Worm (Caenorhabditis elegans): Measurements from ENCODE around the gene F35H8.4.

Gene F35H8.4

ce11 chrII:9603419-9603818 lies 43.6 kb upstream of the F35H8.4 start (continued):
- no peak for TF ChIP-seq hrde-1 (tag; optimal IDR thresholded peaks at IDR 0.05; ENCODE audit: borderline replicate concordance)
- TF ChIP-seq ztf-28 (GFP tag; IDR thresholded peaks at IDR 0.05): no peak
- TF ChIP-seq F22D6.2 (tag; optimal IDR thresholded peaks at IDR 0.05): peak; percentile 85
- peak; percentile 87 for TF ChIP-seq madf-10 (tag; optimal IDR thresholded peaks at IDR 0.05)
- no peak for TF ChIP-seq hlh-12 (tag; optimal IDR thresholded peaks at IDR 0.05)
- peak; percentile 41 for TF ChIP-seq ztf-18 (tag; optimal IDR thresholded peaks at IDR 0.05)
- TF ChIP-seq C06A6.2 (GFP tag; conservative IDR thresholded peaks at IDR 0.05): peak; percentile 61; the same call in 1 of the 2 replicates
- peak; percentile 20; the same call in 1 of the 2 replicates for TF ChIP-seq F33H1.4 (GFP tag; IDR thresholded peaks at IDR 0.05)

- TF ChIP-seq lag-1 (GFP tag; IDR thresholded peaks at IDR 0.05): no peak
- TF ChIP-seq cebp-1 (GFP tag; IDR thresholded peaks at IDR 0.05): no peak
- TF ChIP-seq cebp-1 (tag; optimal IDR thresholded peaks at IDR 0.05): peak; percentile 31
These were observed 42.7 kb upstream of the F35H8.4 start for ce11 chrII:9602566-9602965.

- TF ChIP-seq somi-1 (GFP tag; optimal IDR thresholded peaks at IDR 0.05): no peak
- peak in 1 of 3 experiments; percentile 27 for TF ChIP-seq lin-35 (GFP tag; optimal IDR thresholded peaks at IDR 0.05)
- no peak for TF ChIP-seq lir-1 (GFP tag; conservative IDR thresholded peaks at IDR 0.05)
- TF ChIP-seq nhr-80 (tag; optimal IDR thresholded peaks at IDR 0.05): no peak
- no peak for TF ChIP-seq gei-17 (GFP tag; optimal IDR thresholded peaks at IDR 0.05)
- no peak for TF ChIP-seq F49E8.2 (tag; optimal IDR thresholded peaks at IDR 0.05; ENCODE audit: insufficient read depth)
- TF ChIP-seq attf-5 (GFP tag; optimal IDR thresholded peaks at IDR 0.05): peak; percentile 22
- TF ChIP-seq pha-4 (tag; optimal IDR thresholded peaks at IDR 0.05): peak; percentile 29
- TF ChIP-seq unc-130 (GFP tag; optimal IDR thresholded peaks at IDR 0.05): no peak
- TF ChIP-seq cebp-1 (GFP tag; IDR thresholded peaks at IDR 0.05): 0 out of 2 replicates have a peak, but pooled peaks have one; percentile 14
- peak; percentile 47 for TF ChIP-seq cebp-1 (tag; optimal IDR thresholded peaks at IDR 0.05)
- peak; percentile 39 for TF ChIP-seq unc-62 (GFP tag; optimal IDR thresholded peaks at IDR 0.05)
- peak; percentile 14 for TF ChIP-seq tbp1 (GFP tag; optimal IDR thresholded peaks at IDR 0.05)
- no peak for TF ChIP-seq ceh-100 (GFP tag; IDR thresholded peaks at IDR 0.05)
These were observed 41.9 kb upstream of the F35H8.4 start for ce11 chrII:9601679-9602078.

DNA sequence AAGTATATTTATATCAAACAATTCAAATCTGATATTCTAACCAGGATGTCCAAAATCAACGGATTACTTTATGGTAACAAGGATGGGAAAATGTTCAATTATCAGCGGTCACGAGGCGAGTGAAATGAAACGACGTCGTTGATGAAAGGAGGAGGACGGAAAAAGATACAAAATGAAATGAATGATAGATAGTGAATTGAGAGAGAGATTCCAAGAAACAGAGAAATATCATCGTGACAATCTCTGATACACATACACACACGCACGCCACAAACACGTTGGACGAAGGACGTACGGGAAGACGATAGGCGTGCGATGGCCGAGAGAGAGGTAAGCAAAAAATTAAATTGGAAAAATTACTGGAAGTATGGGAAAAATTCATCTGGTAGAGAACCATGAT lies 41.2 kb upstream of the F35H8.4 start:
- TF ChIP-seq tbp1 (GFP tag; optimal IDR thresholded peaks at IDR 0.05): peak; percentile 29
- TF ChIP-seq Y67H2A.10 (GFP tag; conservative IDR thresholded peaks at IDR 0.05): no peak
- no peak for TF ChIP-seq D2030.7 (GFP tag; IDR thresholded peaks at IDR 0.05)
- TF ChIP-seq dox-1 (GFP tag; IDR thresholded peaks at IDR 0.05): 0 out of 2 replicates have a peak, but pooled peaks have one; percentile 21
- peak; percentile 43 for TF ChIP-seq atf-7 (tag; optimal IDR thresholded peaks at IDR 0.05)
- no peak for TF ChIP-seq athp-1 (tag; optimal IDR thresholded peaks at IDR 0.05)
- TF ChIP-seq lir-1 (GFP tag; conservative IDR thresholded peaks at IDR 0.05): no peak
- no peak for TF ChIP-seq Y95B8A.8 (GFP tag; IDR thresholded peaks at IDR 0.05)
- TF ChIP-seq lin-35 (GFP tag; optimal IDR thresholded peaks at IDR 0.05): peak in 1 of 3 experiments; percentile 11
- TF ChIP-seq tlf-1 (GFP tag; optimal IDR thresholded peaks at IDR 0.05): no peak
- no peak for TF ChIP-seq dpff-1 (tag; optimal IDR thresholded peaks at IDR 0.05)
- TF ChIP-seq F33H1.4 (GFP tag; IDR thresholded peaks at IDR 0.05): no peak
- no peak for TF ChIP-seq snpc-3.4 (tag; optimal IDR thresholded peaks at IDR 0.05)
- no peak for TF ChIP-seq cebp-1 (GFP tag; IDR thresholded peaks at IDR 0.05)
- TF ChIP-seq cebp-1 (tag; optimal IDR thresholded peaks at IDR 0.05): peak; percentile 33
- no peak for TF ChIP-seq egrh-3 (GFP tag; IDR thresholded peaks at IDR 0.05)
- TF ChIP-seq hmg-20 (GFP tag; IDR thresholded peaks at IDR 0.05): no peak
- TF ChIP-seq nhr-80 (tag; optimal IDR thresholded peaks at IDR 0.05): peak; percentile 83
- TF ChIP-seq snpc-1.1 (tag; optimal IDR thresholded peaks at IDR 0.05; ENCODE audit: insufficient read depth): no peak
- TF ChIP-seq C17E4.6 (GFP tag; IDR thresholded peaks at IDR 0.05): no peak
- no peak for TF ChIP-seq attf-5 (GFP tag; optimal IDR thresholded peaks at IDR 0.05)
- no peak for TF ChIP-seq cebp-2 (GFP tag; IDR thresholded peaks at IDR 0.05)
- no peak for TF ChIP-seq ccch-3 (GFP tag; optimal IDR thresholded peaks at IDR 0.05)
- TF ChIP-seq aptf-3 (GFP tag; IDR thresholded peaks at IDR 0.05): no peak
- no peak for TF ChIP-seq pha-4 (tag; optimal IDR thresholded peaks at IDR 0.05)
- TF ChIP-seq ama-1 (optimal IDR thresholded peaks at IDR 0.05): peak; percentile 84
- TF ChIP-seq ama-1 (GFP tag; optimal IDR thresholded peaks at IDR 0.05): no peak
- TF ChIP-seq bed-2 (GFP tag; IDR thresholded peaks at IDR 0.05): no peak
- no peak for TF ChIP-seq ceh-79 (tag; optimal IDR thresholded peaks at IDR 0.05)
- no peak for TF ChIP-seq F49E8.2 (tag; optimal IDR thresholded peaks at IDR 0.05; ENCODE audit: insufficient read depth)
